Fruit fly (Drosophila melanogaster) whole organism, embryonic: Measurements from ENCODE around the gene Tsp97E.

ENCODE experiments used
- CG10366 ChIP-seq: fragments of 200-800 bp; sonication (Bioruptor generic); IDR thresholded peaks from 2 replicates; pipeline ENCODE4 v1.3.6; 2022; ENCODE audit warnings: missing biosample characterization, missing genetic modification characterization
- CG11695 ChIP-seq: fragments of 200-800 bp; sonication (Bioruptor generic); IDR thresholded peaks from 3 replicates; pipeline ENCODE4 v1.3.6; 2022; ENCODE audit warnings: missing biosample characterization, missing genetic modification characterization
- CG12659 ChIP-seq: fragments of 200-800 bp; sonication (Bioruptor generic); optimal IDR thresholded peaks from 3 replicates; lab custom pipeline; 2017; ENCODE audit warnings: mild to moderate bottlenecking, missing biosample characterization, missing genetic modification reagents, missing genetic modification characterization
- CG14014 ChIP-seq: fragments of 200-800 bp; sonication (Bioruptor generic); IDR thresholded peaks from 2 replicates; pipeline ENCODE4 v1.3.6; 2022; ENCODE audit warnings: missing biosample characterization, missing genetic modification characterization
- CG15514 ChIP-seq: fragments of 200-800 bp; sonication (Bioruptor generic); optimal IDR thresholded peaks from 3 replicates; lab custom pipeline; 2017; ENCODE audit warnings: missing biosample characterization, missing genetic modification characterization, mild to moderate bottlenecking, moderate library complexity, missing genetic modification reagents
- CG15601 ChIP-seq: fragments of 200-800 bp; sonication (Bioruptor generic); optimal IDR thresholded peaks from 3 replicates; lab custom pipeline; 2019; ENCODE audit warnings: missing biosample characterization, mild to moderate bottlenecking, missing genetic modification characterization, moderate library complexity
- CG1602 ChIP-seq: fragments of 200-800 bp; sonication (Bioruptor generic); optimal IDR thresholded peaks from 3 replicates; lab custom pipeline; 2016; ENCODE audit warnings: missing biosample characterization, missing genetic modification characterization
- CG18262 ChIP-seq: fragments of 200-800 bp; optimal IDR thresholded peaks from 3 replicates; lab custom pipeline; 2019; ENCODE audit warnings: missing biosample characterization, mild to moderate bottlenecking, missing genetic modification characterization, moderate library complexity
- CG2116 ChIP-seq: fragments of 200-800 bp; sonication (Bioruptor generic); optimal IDR thresholded peaks from 3 replicates; lab custom pipeline; 2018; ENCODE audit warnings: missing biosample characterization, mild to moderate bottlenecking, missing genetic modification characterization
- CG2712 ChIP-seq: fragments of 200-800 bp; optimal IDR thresholded peaks from 3 replicates; lab custom pipeline; 2019; ENCODE audit warnings: missing biosample characterization, mild to moderate bottlenecking, missing genetic modification characterization, moderate library complexity
- CG30431 ChIP-seq: fragments of 200-800 bp; sonication (Bioruptor generic); optimal IDR thresholded peaks from 2 replicates; lab custom pipeline; 2017; ENCODE audit warnings: missing biosample characterization, missing genetic modification characterization
- CG31388 ChIP-seq: fragments of 200-800 bp; sonication (Bioruptor generic); optimal IDR thresholded peaks from 2 replicates; lab custom pipeline; 2016; ENCODE audit warnings: missing biosample characterization, missing genetic modification characterization
- CG3726 ChIP-seq: fragments of 200-800 bp; sonication (Bioruptor generic); IDR thresholded peaks from 3 replicates; pipeline ENCODE4, ENCODE4 v1.3.6; 2022; ENCODE audit warnings: missing biosample characterization, missing genetic modification characterization
- CG3995 ChIP-seq: fragments of 200-800 bp; sonication (Bioruptor generic); optimal IDR thresholded peaks from 3 replicates; lab custom pipeline; 2016; ENCODE audit warnings: missing biosample characterization, missing genetic modification characterization
- CG5245 ChIP-seq: fragments of 200-800 bp; sonication (Bioruptor generic); optimal IDR thresholded peaks from 3 replicates; lab custom pipeline; 2016; ENCODE audit warnings: missing biosample characterization, missing genetic modification characterization
- CG6854 ChIP-seq: fragments of 200-800 bp; sonication (Bioruptor generic); optimal IDR thresholded peaks from 3 replicates; lab custom pipeline; 2017; ENCODE audit warnings: missing biosample characterization, mild to moderate bottlenecking, missing genetic modification characterization
- CG7963 ChIP-seq: fragments of 200-800 bp; sonication (Bioruptor generic); IDR thresholded peaks from 3 replicates; pipeline ENCODE4 v1.3.6; 2022; ENCODE audit warnings: missing biosample characterization, missing genetic modification characterization; ENCODE audit not compliant: partially characterized antibody
- Eip74EF ChIP-seq, 2 experiments: fragments of 200-800 bp in 1 of 2; fragments of >200 bp in 1 of 2; sonication (Bioruptor generic) in 1 of 2; optimal IDR thresholded peaks; 2 replicates each; lab custom pipeline; 2017 to 2019; ENCODE audit warnings: missing biosample characterization in 2 of 2, missing genetic modification characterization in 2 of 2, mild to moderate bottlenecking in 1 of 2, moderate library complexity in 1 of 2
- HLHmδ ChIP-seq: fragments of 200-800 bp; sonication (Bioruptor generic); optimal IDR thresholded peaks from 2 replicates; lab custom pipeline; 2018; ENCODE audit warnings: missing biosample characterization, mild to moderate bottlenecking, missing genetic modification characterization, moderate library complexity
- Hr3 ChIP-seq: fragments of 200-800 bp; sonication (Bioruptor generic); optimal IDR thresholded peaks from 3 replicates; lab custom pipeline; 2016; ENCODE audit warnings: missing biosample characterization, missing genetic modification characterization
- Kr ChIP-seq: fragments of 200-800 bp; sonication (Bioruptor generic); optimal IDR thresholded peaks from 2 replicates; lab custom pipeline; 2017; ENCODE audit warnings: missing biosample characterization, mild to moderate bottlenecking, missing genetic modification characterization
- NK7.1 ChIP-seq: fragments of 200-800 bp; sonication (Bioruptor generic); optimal IDR thresholded peaks from 3 replicates; lab custom pipeline; 2016; ENCODE audit warnings: missing biosample characterization, missing genetic modification characterization
- Vsx1 ChIP-seq: fragments of 200-800 bp; sonication (Bioruptor generic); optimal IDR thresholded peaks from 2 replicates; lab custom pipeline; 2017; ENCODE audit warnings: missing biosample characterization, mild to moderate bottlenecking, missing genetic modification characterization, missing genetic modification reagents
- ap ChIP-seq: fragments of 200-800 bp; sonication (Bioruptor generic); IDR thresholded peaks from 2 replicates; pipeline ENCODE4 v1.3.6; 2022; ENCODE audit warnings: missing biosample characterization, missing genetic modification characterization
- bsh ChIP-seq, 2 experiments: fragments of 200-800 bp; sonication (Bioruptor generic); optimal IDR thresholded peaks; 2 replicates each; lab custom pipeline; 2017 to 2018; ENCODE audit warnings: mild to moderate bottlenecking in 2 of 2, missing biosample characterization in 2 of 2, missing genetic modification characterization in 2 of 2, moderate library complexity in 1 of 2
- cad ChIP-seq: fragments of >200 bp; optimal IDR thresholded peaks from 2 replicates; lab custom pipeline; 2017; ENCODE audit warnings: missing biosample characterization, missing genetic modification characterization
- chinmo ChIP-seq: fragments of 200-800 bp; sonication (Bioruptor generic); IDR thresholded peaks from 4 replicates; pipeline ENCODE4 v1.3.6; 2022; ENCODE audit warnings: missing biosample characterization, missing genetic modification characterization; ENCODE audit not compliant: partially characterized antibody
- dan ChIP-seq: fragments of 200-800 bp; sonication (Bioruptor generic); IDR thresholded peaks from 2 replicates; pipeline ENCODE4 v1.3.6; 2022; ENCODE audit warnings: missing biosample characterization, missing genetic modification characterization
- danr ChIP-seq: fragments of 200-800 bp; sonication (Bioruptor generic); IDR thresholded peaks from 2 replicates; pipeline ENCODE4 v1.3.6; 2022; ENCODE audit warnings: missing biosample characterization, missing genetic modification characterization
- dmrt99B ChIP-seq: fragments of 200-800 bp; sonication (Bioruptor generic); optimal IDR thresholded peaks from 2 replicates; lab custom pipeline; 2018; ENCODE audit warnings: missing biosample characterization, mild to moderate bottlenecking, missing genetic modification characterization, moderate library complexity
- ems ChIP-seq: fragments of 200-800 bp; sonication (Bioruptor generic); optimal IDR thresholded peaks from 3 replicates; lab custom pipeline; 2016; ENCODE audit warnings: missing biosample characterization, missing genetic modification characterization
- ewg ChIP-seq: fragments of 200-800 bp; sonication (Bioruptor generic); optimal IDR thresholded peaks from 3 replicates; lab custom pipeline; 2017; ENCODE audit warnings: mild to moderate bottlenecking, missing biosample characterization, missing genetic modification reagents, missing genetic modification characterization
- eyg ChIP-seq: fragments of 200-800 bp; sonication (Bioruptor generic); optimal IDR thresholded peaks from 3 replicates; lab custom pipeline; 2016; ENCODE audit warnings: missing biosample characterization, missing genetic modification characterization
- ftz-f1 ChIP-seq: fragments of 200-800 bp; sonication (Bioruptor generic); optimal IDR thresholded peaks from 2 replicates; lab custom pipeline; 2016; ENCODE audit warnings: missing biosample characterization, missing genetic modification characterization
- gcm2 ChIP-seq: fragments of 200-800 bp; sonication (Bioruptor generic); optimal IDR thresholded peaks from 2 replicates; lab custom pipeline; 2016; ENCODE audit warnings: missing biosample characterization, missing genetic modification characterization
- hbn ChIP-seq: fragments of 200-800 bp; sonication (Bioruptor generic); IDR thresholded peaks from 2 replicates; pipeline ENCODE4 v1.3.6; 2022; ENCODE audit warnings: missing biosample characterization, missing genetic modification characterization; ENCODE audit not compliant: partially characterized antibody
- lilli ChIP-seq: fragments of 200-800 bp; sonication (Bioruptor generic); optimal IDR thresholded peaks from 3 replicates; lab custom pipeline; 2016; ENCODE audit warnings: missing biosample characterization, missing genetic modification characterization
- mirr ChIP-seq: fragments of 200-800 bp; sonication (Bioruptor generic); optimal IDR thresholded peaks from 3 replicates; lab custom pipeline; 2018; ENCODE audit warnings: missing biosample characterization, mild to moderate bottlenecking, missing genetic modification characterization
- nau ChIP-seq: fragments of 200-800 bp; sonication (Bioruptor generic); optimal IDR thresholded peaks from 3 replicates; lab custom pipeline; 2017; ENCODE audit warnings: missing biosample characterization, mild to moderate bottlenecking, missing genetic modification characterization, missing genetic modification reagents
- p53 ChIP-seq: fragments of 200-800 bp; sonication (Bioruptor generic); optimal IDR thresholded peaks from 2 replicates; lab custom pipeline; 2016; ENCODE audit warnings: missing biosample characterization, missing genetic modification characterization
- phol ChIP-seq: fragments of 200-800 bp; sonication (Bioruptor generic); optimal IDR thresholded peaks from 3 replicates; lab custom pipeline; 2018; ENCODE audit warnings: missing biosample characterization, mild to moderate bottlenecking, missing genetic modification characterization, moderate library complexity
- pita ChIP-seq: fragments of 200-800 bp; sonication (Bioruptor generic); optimal IDR thresholded peaks from 2 replicates; lab custom pipeline; 2017; ENCODE audit warnings: missing biosample characterization, mild to moderate bottlenecking, missing genetic modification characterization
- so ChIP-seq: fragments of 200-800 bp; sonication (Bioruptor generic); IDR thresholded peaks from 3 replicates; pipeline ENCODE4 v1.3.6; 2022; ENCODE audit warnings: missing biosample characterization, missing genetic modification characterization
- sqz ChIP-seq: fragments of 200-800 bp; sonication (Bioruptor generic); optimal IDR thresholded peaks from 3 replicates; lab custom pipeline; 2018; ENCODE audit warnings: missing biosample characterization, mild to moderate bottlenecking, missing genetic modification characterization
- ssp ChIP-seq: fragments of 200-800 bp; sonication (Bioruptor generic); IDR thresholded peaks from 2 replicates; pipeline ENCODE4 v1.3.6; 2022; ENCODE audit warnings: missing biosample characterization, missing genetic modification characterization
- tin ChIP-seq: fragments of 200-800 bp; sonication (Bioruptor generic); optimal IDR thresholded peaks from 3 replicates; lab custom pipeline; 2016; ENCODE audit warnings: missing biosample characterization, missing genetic modification characterization
- tio ChIP-seq: fragments of 200-800 bp; sonication (Bioruptor generic); optimal IDR thresholded peaks from 2 replicates; lab custom pipeline; 2017; ENCODE audit warnings: missing biosample characterization, missing genetic modification characterization, inconsistent platforms
- ttk ChIP-seq: fragments of 200-800 bp; sonication (Bioruptor generic); IDR thresholded peaks from 2 replicates; pipeline ENCODE4 v2.1.2; 2022; ENCODE audit warnings: missing biosample characterization, missing genetic modification characterization
- unc-4 ChIP-seq: fragments of 200-800 bp; sonication (Bioruptor generic); IDR thresholded peaks from 2 replicates; pipeline ENCODE4 v1.3.6; 2022; ENCODE audit warnings: missing biosample characterization, missing genetic modification characterization; ENCODE audit not compliant: partially characterized antibody
- vnd ChIP-seq: fragments of 200-800 bp; sonication (Bioruptor generic); IDR thresholded peaks from 3 replicates; pipeline ENCODE4 v1.3.6; 2022; ENCODE audit warnings: missing biosample characterization, missing genetic modification characterization; ENCODE audit not compliant: partially characterized antibody

The Tsp97E gene

DNA sequence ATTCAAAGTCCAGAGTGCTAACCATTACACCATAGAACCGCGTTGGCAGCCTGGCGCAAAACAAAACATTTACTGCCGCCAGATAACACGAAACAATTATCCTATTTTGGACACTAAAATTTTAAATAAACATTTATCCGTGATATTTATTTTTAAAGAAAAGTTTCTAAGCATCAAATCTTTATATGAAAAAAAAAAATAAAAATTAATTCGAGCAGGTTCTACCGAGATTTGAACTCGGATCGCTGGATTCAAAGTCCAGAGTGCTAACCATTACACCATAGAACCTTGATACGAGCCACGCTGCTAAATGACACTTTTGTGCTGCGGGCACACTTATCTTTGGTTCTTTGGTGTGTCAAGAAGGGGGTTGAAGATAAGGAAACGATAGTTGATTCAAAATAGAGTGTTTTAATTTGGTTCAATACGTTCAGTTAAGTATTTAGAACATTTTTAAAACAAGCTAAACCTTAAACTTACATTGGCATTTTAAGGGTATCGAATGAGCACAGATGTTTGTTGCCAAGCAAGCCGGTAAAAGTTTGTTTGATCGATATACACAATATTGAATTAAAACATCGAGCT, 17.2 kb downstream of the Tsp97E start, which contains the start of gene Spag1:
Gene Spag1 (plus strand): TSS at position 535 of the 585 bp plus-strand sequence.
- no peak for TF ChIP-seq danr (GFP tag; lab: Robert Waterston, UW)
- TF ChIP-seq CG15601 (tag; lab: Kevin White, UChicago), result peak; percentile 27
- no peak for TF ChIP-seq CG5245 (GFP tag; lab: Kevin White, UChicago)
- TF ChIP-seq mirr, result peak; percentile 11
- no peak for TF ChIP-seq NK7.1
- peak; percentile 81 for TF ChIP-seq sqz (GFP tag; lab: Kevin White, UChicago)
- no peak for TF ChIP-seq lilli (GFP tag; lab: Kevin White, UChicago)
- TF ChIP-seq CG3726, result no peak
- peak; percentile 29 for TF ChIP-seq nau (GFP tag; lab: Kevin White, UChicago)
- TF ChIP-seq Vsx1 (GFP tag; lab: Kevin White, UChicago), result peak; percentile 9
- peak in 1 of 2 experiments; percentile 18 for TF ChIP-seq bsh (GFP tag; optimal IDR thresholded peaks at IDR 0.05; lab: Kevin White, UChicago)
- no peak for TF ChIP-seq CG30431 (GFP tag; lab: Kevin White, UChicago)
- peak; percentile 43 for TF ChIP-seq CG2712 (tag; lab: Kevin White, UChicago)
- TF ChIP-seq ewg (GFP tag; lab: Kevin White, UChicago), result no peak
- peak; percentile 43; the same call in 1 of the 2 replicates for TF ChIP-seq hbn (GFP tag; lab: Robert Waterston, UW)
- no peak for TF ChIP-seq CG2116 (GFP tag; lab: Kevin White, UChicago)
- TF ChIP-seq dmrt99B (tag; lab: Kevin White, UChicago), result no peak
- no peak for TF ChIP-seq ap (GFP tag; lab: Robert Waterston, UW)
- TF ChIP-seq dan (GFP tag; lab: Robert Waterston, UW), result no peak
- peak; percentile 43 for TF ChIP-seq CG6854
- TF ChIP-seq CG18262 (tag; lab: Kevin White, UChicago), result peak; percentile 22
- TF ChIP-seq so (GFP tag; lab: Robert Waterston, UW), result no peak
- peak; percentile 76; the same call in 2 of the 3 replicates for TF ChIP-seq vnd (GFP tag; lab: Robert Waterston, UW)
- no peak for TF ChIP-seq phol
- no peak for TF ChIP-seq CG14014
- TF ChIP-seq eyg (GFP tag; lab: Kevin White, UChicago), result no peak
- no peak for TF ChIP-seq ems (GFP tag; lab: Kevin White, UChicago)
- TF ChIP-seq CG1602 (GFP tag; lab: Kevin White, UChicago), result no peak
- no peak for TF ChIP-seq ssp (GFP tag; lab: Robert Waterston, UW)
- no peak for TF ChIP-seq ttk
- TF ChIP-seq CG12659 (GFP tag; lab: Kevin White, UChicago), result no peak
- no peak for TF ChIP-seq tin (GFP tag; lab: Kevin White, UChicago)
- no peak for TF ChIP-seq ftz-f1
- no peak for TF ChIP-seq HLHmδ (GFP tag; lab: Kevin White, UChicago)
- no peak for TF ChIP-seq p53 (GFP tag; lab: Kevin White, UChicago)
- no peak for TF ChIP-seq CG15514 (GFP tag; lab: Kevin White, UChicago)
- TF ChIP-seq CG11695 (GFP tag; lab: Robert Waterston, UW), result no peak
- TF ChIP-seq CG7963 (GFP tag; lab: Robert Waterston, UW), result peak; percentile 68; the same call in 2 of the 3 replicates
- no peak for TF ChIP-seq Kr (GFP tag; lab: Kevin White, UChicago)
- TF ChIP-seq cad (GFP tag; lab: Kevin White, UChicago), result no peak
- no peak for TF ChIP-seq CG10366 (GFP tag; lab: Robert Waterston, UW)
- TF ChIP-seq unc-4 (GFP tag; lab: Robert Waterston, UW), result peak; percentile 67
- TF ChIP-seq Hr3 (GFP tag; lab: Kevin White, UChicago), result no peak
- TF ChIP-seq chinmo (GFP tag; lab: Robert Waterston, UW), result peak; percentile 72; the same call in 1 of the 4 replicates
- TF ChIP-seq CG3995, result no peak
- no peak for TF ChIP-seq CG31388
- TF ChIP-seq Eip74EF (GFP tag; optimal IDR thresholded peaks at IDR 0.05; lab: Kevin White, UChicago), result peak in 1 of 2 experiments; percentile 72
- TF ChIP-seq tio (GFP tag; lab: Kevin White, UChicago), result no peak
- no peak for TF ChIP-seq pita
- no peak for TF ChIP-seq gcm2 (GFP tag; lab: Kevin White, UChicago)
